Worm (Caenorhabditis elegans): ENCODE data around the gene K09C8.9.
A peak's percentile ranks its signal among the peaks of the same experiment; 100 is the strongest.

ce11 chrX:10963453-10964046 lies 4.0 kb downstream of the K09C8.9 start, which contains the start of gene nas-10:
- peak; percentile 95 for TF ChIP-seq lin-26 (GFP tag; IDR thresholded peaks at IDR 0.05)
- TF ChIP-seq him-1 (tag; optimal IDR thresholded peaks at IDR 0.05): peak; percentile 90
- no peak for TF ChIP-seq unc-62 (GFP tag; optimal IDR thresholded peaks at IDR 0.05)
- TF ChIP-seq hmg-1.2 (GFP tag; IDR thresholded peaks at IDR 0.05): peak; percentile 84
- peak; percentile 64 for TF ChIP-seq B0035.1 (tag; optimal IDR thresholded peaks at IDR 0.05)

Data from whole organism, young adult.